Fruit fly (Drosophila melanogaster) whole organism, embryonic: ENCODE results near the gene CG14913.

Experiments
- ATbp ChIP-seq: fragments of 200-800 bp; sonication (Bioruptor generic); optimal IDR thresholded peaks from 2 replicates; lab custom pipeline; 2017; ENCODE audit warnings: missing biosample characterization, mild to moderate bottlenecking, missing genetic modification characterization, missing genetic modification reagents
- B-H2 ChIP-seq: fragments of 200-800 bp; sonication (Bioruptor generic); optimal IDR thresholded peaks from 2 replicates; lab custom pipeline; 2018; ENCODE audit warnings: missing biosample characterization, mild to moderate bottlenecking, missing genetic modification characterization
- CG11247 ChIP-seq: fragments of 200-800 bp; sonication (Bioruptor generic); IDR thresholded peaks from 2 replicates; pipeline ENCODE4 v1.3.6; 2022; ENCODE audit warnings: missing biosample characterization, missing genetic modification characterization
- CG11695 ChIP-seq: fragments of 200-800 bp; sonication (Bioruptor generic); IDR thresholded peaks from 3 replicates; pipeline ENCODE4 v1.3.6; 2022; ENCODE audit warnings: missing biosample characterization, missing genetic modification characterization
- CG12769 ChIP-seq: fragments of 200-800 bp; sonication (Bioruptor generic); optimal IDR thresholded peaks from 2 replicates; lab custom pipeline; 2019; ENCODE audit warnings: missing biosample characterization, mild to moderate bottlenecking, missing genetic modification characterization, moderate library complexity
- CG13296 ChIP-seq: fragments of 200-800 bp; sonication (Bioruptor generic); optimal IDR thresholded peaks from 3 replicates; lab custom pipeline; 2018; ENCODE audit warnings: missing biosample characterization, mild to moderate bottlenecking, missing genetic modification characterization
- CG14667 ChIP-seq: fragments of 200-800 bp; sonication (Bioruptor generic); IDR thresholded peaks from 2 replicates; pipeline ENCODE4 v1.3.6; 2022; ENCODE audit warnings: missing biosample characterization, missing genetic modification characterization
- CG14965 ChIP-seq: fragments of 200-800 bp; sonication (Bioruptor generic); optimal IDR thresholded peaks from 2 replicates; lab custom pipeline; 2016; ENCODE audit warnings: missing biosample characterization, missing genetic modification characterization, borderline replicate concordance
- CG1529 ChIP-seq: fragments of 200-800 bp; sonication (Bioruptor generic); optimal IDR thresholded peaks from 3 replicates; lab custom pipeline; 2018; ENCODE audit warnings: missing biosample characterization, missing genetic modification characterization
- CG16815 ChIP-seq: fragments of 200-800 bp; sonication (Bioruptor generic); optimal IDR thresholded peaks from 3 replicates; lab custom pipeline; 2017; ENCODE audit warnings: missing biosample characterization, mild to moderate bottlenecking, missing genetic modification characterization
- CG2120 ChIP-seq: fragments of 200-800 bp; sonication (Bioruptor generic); optimal IDR thresholded peaks from 3 replicates; lab custom pipeline; 2016; ENCODE audit warnings: missing biosample characterization, missing genetic modification characterization
- CG30403 ChIP-seq: fragments of 200-800 bp; sonication (Bioruptor generic); optimal IDR thresholded peaks from 3 replicates; lab custom pipeline; 2016; ENCODE audit warnings: missing biosample characterization, missing genetic modification characterization
- CG32532 ChIP-seq: fragments of 200-800 bp; sonication (Bioruptor generic); IDR thresholded peaks from 2 replicates; pipeline ENCODE4 v1.3.6; 2022; ENCODE audit warnings: missing biosample characterization, missing genetic modification characterization
- CG34376 ChIP-seq: fragments of 200-800 bp; sonication (Bioruptor generic); optimal IDR thresholded peaks from 2 replicates; lab custom pipeline; 2018; ENCODE audit warnings: missing biosample characterization, mild to moderate bottlenecking, missing genetic modification characterization
- CG5245 ChIP-seq: fragments of 200-800 bp; sonication (Bioruptor generic); optimal IDR thresholded peaks from 3 replicates; lab custom pipeline; 2016; ENCODE audit warnings: missing biosample characterization, missing genetic modification characterization
- CG8359 ChIP-seq: fragments of 200-800 bp; sonication (Bioruptor generic); optimal IDR thresholded peaks from 2 replicates; lab custom pipeline; 2017; ENCODE audit warnings: missing biosample characterization, mild to moderate bottlenecking, missing genetic modification characterization, borderline replicate concordance
- CG9817 ChIP-seq: fragments of 200-800 bp; sonication (Bioruptor generic); optimal IDR thresholded peaks from 2 replicates; lab custom pipeline; 2018; ENCODE audit warnings: missing biosample characterization, mild to moderate bottlenecking, missing genetic modification characterization, moderate library complexity
- CG9932 ChIP-seq: fragments of 200-800 bp; sonication (Bioruptor generic); IDR thresholded peaks from 2 replicates; pipeline ENCODE4 v1.3.6; 2022; ENCODE audit warnings: missing biosample characterization, missing genetic modification characterization
- Dbx ChIP-seq: fragments of 200-800 bp; sonication (Bioruptor generic); IDR thresholded peaks from 3 replicates; pipeline ENCODE4 v1.3.6; 2022; ENCODE audit warnings: missing biosample characterization, missing genetic modification characterization
- Deaf1 ChIP-seq: fragments of 200-800 bp; optimal IDR thresholded peaks from 3 replicates; lab custom pipeline; 2019; ENCODE audit warnings: missing biosample characterization, mild to moderate bottlenecking, missing genetic modification characterization, moderate library complexity
- Dp ChIP-seq: fragments of 200-800 bp; sonication (Bioruptor generic); optimal IDR thresholded peaks from 2 replicates; lab custom pipeline; 2018; ENCODE audit warnings: missing biosample characterization, mild to moderate bottlenecking, missing genetic modification characterization, moderate library complexity
- Dref ChIP-seq: fragments of 200-800 bp; sonication (Bioruptor generic); IDR thresholded peaks from 2 replicates; pipeline ENCODE4 v1.3.6; 2022; ENCODE audit warnings: missing biosample characterization, missing genetic modification characterization
- E2f1 ChIP-seq: fragments of 200-800 bp; sonication (Bioruptor generic); IDR thresholded peaks from 2 replicates; pipeline ENCODE4 v1.3.6; 2022; ENCODE audit warnings: missing biosample characterization, missing genetic modification characterization
- Ets65A ChIP-seq: fragments of 200-800 bp; sonication (Bioruptor generic); peaks from one replicate; lab custom pipeline; 2016; ENCODE audit warnings: missing biosample characterization, missing genetic modification characterization
- GATAe ChIP-seq: fragments of 200-800 bp; sonication (Bioruptor generic); conservative IDR thresholded peaks from 2 replicates; pipeline ENCODE4 v1.3.6; 2022; ENCODE audit warnings: missing biosample characterization, missing genetic modification characterization
- Hr3 ChIP-seq: fragments of 200-800 bp; sonication (Bioruptor generic); optimal IDR thresholded peaks from 3 replicates; lab custom pipeline; 2016; ENCODE audit warnings: missing biosample characterization, missing genetic modification characterization
- Hr78 ChIP-seq, 2 experiments: fragments of 200-800 bp in 1 of 2; fragments of >200 bp in 1 of 2; sonication (Bioruptor generic) in 1 of 2; optimal IDR thresholded peaks; 2 replicates each; lab custom pipeline; 2017 to 2019; ENCODE audit warnings: missing biosample characterization in 2 of 2, missing genetic modification characterization in 2 of 2, mild to moderate bottlenecking in 1 of 2, moderate library complexity in 1 of 2
- Lim3 ChIP-seq: fragments of 200-800 bp; sonication (Bioruptor generic); IDR thresholded peaks from 2 replicates; pipeline ENCODE4 v1.3.6; 2022; ENCODE audit warnings: missing biosample characterization, missing genetic modification characterization
- Ptx1 ChIP-seq: fragments of 200-800 bp; sonication (Bioruptor generic); IDR thresholded peaks from 2 replicates; pipeline ENCODE4 v1.3.6; 2022; ENCODE audit warnings: missing biosample characterization, missing genetic modification characterization
- Taf1 ChIP-seq: fragments of 200-800 bp; sonication (Bioruptor generic); IDR thresholded peaks from 2 replicates; pipeline ENCODE4 v1.3.6; 2022; ENCODE audit warnings: missing biosample characterization, missing genetic modification characterization
- cad ChIP-seq: fragments of >200 bp; optimal IDR thresholded peaks from 2 replicates; lab custom pipeline; 2017; ENCODE audit warnings: missing biosample characterization, missing genetic modification characterization
- cg ChIP-seq: fragments of 200-800 bp; sonication (Bioruptor generic); optimal IDR thresholded peaks from 3 replicates; lab custom pipeline; 2019; ENCODE audit warnings: missing biosample characterization, mild to moderate bottlenecking, missing genetic modification characterization, moderate library complexity
- chinmo ChIP-seq: fragments of 200-800 bp; sonication (Bioruptor generic); IDR thresholded peaks from 4 replicates; pipeline ENCODE4 v1.3.6; 2022; ENCODE audit warnings: missing biosample characterization, missing genetic modification characterization; ENCODE audit not compliant: partially characterized antibody
- croc ChIP-seq: fragments of 200-800 bp; sonication (Bioruptor generic); conservative IDR thresholded peaks from 3 replicates; pipeline ENCODE4 v1.3.6; 2022; ENCODE audit warnings: missing biosample characterization, missing genetic modification characterization
- crol ChIP-seq: fragments of 200-800 bp; sonication (Bioruptor generic); IDR thresholded peaks from 2 replicates; pipeline ENCODE4 v1.3.6; 2022; ENCODE audit warnings: missing biosample characterization, missing genetic modification characterization
- eve ChIP-seq, 2 experiments: fragments of >200 bp; optimal IDR thresholded peaks; 2 replicates each; lab custom pipeline; 2017; ENCODE audit warnings: missing biosample characterization in 2 of 2, missing genetic modification characterization in 2 of 2
- ftz-f1 ChIP-seq: fragments of 200-800 bp; sonication (Bioruptor generic); optimal IDR thresholded peaks from 2 replicates; lab custom pipeline; 2016; ENCODE audit warnings: missing biosample characterization, missing genetic modification characterization
- gcm ChIP-seq: fragments of 200-800 bp; sonication (Bioruptor generic); optimal IDR thresholded peaks from 2 replicates; lab custom pipeline; 2019; ENCODE audit warnings: missing biosample characterization, mild to moderate bottlenecking, missing genetic modification characterization, moderate library complexity
- grn ChIP-seq: fragments of 200-800 bp; sonication (Bioruptor generic); optimal IDR thresholded peaks from 3 replicates; lab custom pipeline; 2017; ENCODE audit warnings: missing biosample characterization, missing genetic modification characterization
- her ChIP-seq: fragments of 200-800 bp; sonication (Bioruptor generic); optimal IDR thresholded peaks from 2 replicates; lab custom pipeline; 2016; ENCODE audit warnings: missing biosample characterization, missing genetic modification characterization
- kni ChIP-seq: fragments of 200-800 bp; sonication (Bioruptor generic); optimal IDR thresholded peaks from 3 replicates; lab custom pipeline; 2017; ENCODE audit warnings: mild to moderate bottlenecking, missing biosample characterization, missing genetic modification reagents, missing genetic modification characterization
- nom ChIP-seq: fragments of 200-800 bp; sonication (Bioruptor generic); optimal IDR thresholded peaks from 2 replicates; lab custom pipeline; 2017; ENCODE audit warnings: missing biosample characterization, missing genetic modification characterization, mild to moderate bottlenecking, moderate library complexity, missing genetic modification reagents
- pfk ChIP-seq: fragments of 200-800 bp; sonication (Bioruptor generic); optimal IDR thresholded peaks from 2 replicates; lab custom pipeline; 2018; ENCODE audit warnings: missing biosample characterization, mild to moderate bottlenecking, missing genetic modification characterization, moderate library complexity
- repo ChIP-seq: fragments of 200-800 bp; sonication (Bioruptor generic); optimal IDR thresholded peaks from 2 replicates; lab custom pipeline; 2016; ENCODE audit warnings: missing biosample characterization, missing genetic modification characterization
- rib ChIP-seq: fragments of 200-800 bp; sonication (Bioruptor generic); IDR thresholded peaks from 2 replicates; pipeline ENCODE4 v1.3.6; 2022; ENCODE audit warnings: missing biosample characterization, missing genetic modification characterization
- sr ChIP-seq: fragments of 200-800 bp; sonication (Bioruptor generic); IDR thresholded peaks from 3 replicates; pipeline ENCODE4 v1.3.6; 2022; ENCODE audit warnings: missing biosample characterization, missing genetic modification characterization
- tio ChIP-seq: fragments of 200-800 bp; sonication (Bioruptor generic); optimal IDR thresholded peaks from 2 replicates; lab custom pipeline; 2017; ENCODE audit warnings: missing biosample characterization, missing genetic modification characterization, inconsistent platforms
- vfl ChIP-seq: fragments of 200-800 bp; sonication (Bioruptor generic); optimal IDR thresholded peaks from 2 replicates; lab custom pipeline; 2016; ENCODE audit warnings: missing biosample characterization, missing genetic modification characterization
- vvl ChIP-seq: fragments of 200-800 bp; sonication (Bioruptor generic); IDR thresholded peaks from 2 replicates; pipeline ENCODE4 v1.3.6; 2022; ENCODE audit warnings: missing biosample characterization, missing genetic modification characterization
- wor ChIP-seq: fragments of 200-800 bp; sonication (Bioruptor generic); IDR thresholded peaks from 2 replicates; pipeline ENCODE4 v1.3.6; 2022; ENCODE audit warnings: missing biosample characterization, missing genetic modification characterization

The CG14913 gene

dm6 chr2L:11058111-11058665 is 41.4 kb downstream of the CG14913 start:
- no peak for TF ChIP-seq her (GFP tag; lab: Kevin White, UChicago)
- TF ChIP-seq cg (GFP tag; lab: Kevin White, UChicago): peak; percentile 75
- no peak for TF ChIP-seq CG8359 (GFP tag; lab: Kevin White, UChicago)
- peak; percentile 14 for TF ChIP-seq Ets65A (GFP tag; lab: Kevin White, UChicago)
- peak; percentile 84 for TF ChIP-seq crol
- 0 out of 2 replicates have a peak, but pooled peaks have one; percentile 6 for TF ChIP-seq rib (GFP tag; lab: Robert Waterston, UW)
- TF ChIP-seq Dp (GFP tag; lab: Kevin White, UChicago): no peak
- TF ChIP-seq vfl (GFP tag; lab: Kevin White, UChicago): no peak
- TF ChIP-seq tio (GFP tag; lab: Kevin White, UChicago): peak; percentile 64
- TF ChIP-seq gcm (GFP tag; lab: Kevin White, UChicago): peak; percentile 13
- TF ChIP-seq grn (GFP tag; lab: Kevin White, UChicago): peak; percentile 19
- TF ChIP-seq kni (GFP tag; lab: Kevin White, UChicago): peak; percentile 47
- no peak for TF ChIP-seq Ptx1 (GFP tag; lab: Robert Waterston, UW)
- TF ChIP-seq CG30403 (GFP tag; lab: Kevin White, UChicago): peak; percentile 2
- TF ChIP-seq vvl (GFP tag; lab: Robert Waterston, UW): 0 out of 2 replicates have a peak, but pooled peaks have one; percentile 15
- TF ChIP-seq ftz-f1 (GFP tag; lab: Kevin White, UChicago): peak; percentile 39
- TF ChIP-seq eve (GFP tag; optimal IDR thresholded peaks at IDR 0.05; lab: Kevin White, UChicago): no peak
- TF ChIP-seq E2f1 (GFP tag; lab: Robert Waterston, UW): 0 out of 2 replicates have a peak, but pooled peaks have one; percentile 1
- TF ChIP-seq CG13296 (GFP tag; lab: Kevin White, UChicago): no peak
- peak; percentile 51; the same call in 1 of the 3 replicates for TF ChIP-seq croc (GFP tag; lab: Robert Waterston, UW)
- 0 out of 2 replicates have a peak, but pooled peaks have one; percentile 13 for TF ChIP-seq wor (GFP tag; lab: Robert Waterston, UW)
- TF ChIP-seq CG14667: 0 out of 2 replicates have a peak, but pooled peaks have one; percentile 1
- peak in 1 of 2 experiments; percentile 100 for TF ChIP-seq Hr78 (GFP tag; optimal IDR thresholded peaks at IDR 0.05; lab: Kevin White, UChicago)
- TF ChIP-seq chinmo (GFP tag; lab: Robert Waterston, UW): peak; percentile 66; the same call in 1 of the 4 replicates
- TF ChIP-seq cad (GFP tag; lab: Kevin White, UChicago): no peak
- peak; percentile 47 for TF ChIP-seq CG2120 (GFP tag; lab: Kevin White, UChicago)
- 0 out of 3 replicates have a peak, but pooled peaks have one; percentile 61 for TF ChIP-seq sr (GFP tag; lab: Robert Waterston, UW)
- TF ChIP-seq repo: no peak
- TF ChIP-seq CG1529: peak; percentile 14
- TF ChIP-seq CG9817 (tag; lab: Kevin White, UChicago): peak; percentile 70
- 0 out of 2 replicates have a peak, but pooled peaks have one; percentile 1 for TF ChIP-seq CG9932 (GFP tag; lab: Robert Waterston, UW)
- TF ChIP-seq GATAe (GFP tag; lab: Robert Waterston, UW): 0 out of 2 replicates have a peak, but pooled peaks have one; percentile 7
- peak; percentile 35 for TF ChIP-seq CG16815 (GFP tag; lab: Kevin White, UChicago)
- TF ChIP-seq Taf1 (GFP tag; lab: Robert Waterston, UW): 0 out of 2 replicates have a peak, but pooled peaks have one; percentile 4

- TF ChIP-seq CG12769 (tag; lab: Kevin White, UChicago) (peak; percentile 47), Lim3 (GFP tag; lab: Robert Waterston, UW) (no peak), Deaf1 (tag; lab: Kevin White, UChicago) (peak; percentile 30), B-H2 (no peak), CG11695 (GFP tag; lab: Robert Waterston, UW) (no peak), Dbx (GFP tag; lab: Robert Waterston, UW) (no peak), pfk (GFP tag; lab: Kevin White, UChicago) (no peak), CG5245 (no peak), CG32532 (GFP tag; lab: Robert Waterston, UW) (0 out of 2 replicates have a peak, but pooled peaks have one; percentile 16), Dref (GFP tag; lab: Robert Waterston, UW) (no peak), CG34376 (GFP tag; lab: Kevin White, UChicago) (no peak), Hr3 (GFP tag; lab: Kevin White, UChicago) (no peak), CG11247 (GFP tag; lab: Robert Waterston, UW) (no peak), Hr78 (GFP tag; optimal IDR thresholded peaks at IDR 0.05; lab: Kevin White, UChicago) (peak in 1 of 2 experiments; percentile 11), crol (peak; percentile 88), CG14965 (GFP tag; lab: Kevin White, UChicago) (no peak), ATbp (GFP tag; lab: Kevin White, UChicago) (no peak), nom (GFP tag; lab: Kevin White, UChicago) (peak; percentile 30)
Observed at dm6 chr2L:11059206-11059605, 42.4 kb downstream of the CG14913 start.
